Worm (Caenorhabditis elegans): ENCODE measurements around the gene npp-22.

ce11 chrV:11767028-11767427 lies 33.8 kb upstream of the npp-22 start, which contains the start of gene sel-11:
- no peak for TF ChIP-seq swsn-7 (tag; optimal IDR thresholded peaks at IDR 0.05)
- no peak for TF ChIP-seq grh-1 (GFP tag; IDR thresholded peaks at IDR 0.05)
- no peak for TF ChIP-seq lin-35 (GFP tag; optimal IDR thresholded peaks at IDR 0.05)
- no peak for TF ChIP-seq lin-39 (tag; optimal IDR thresholded peaks at IDR 0.05)
- no peak for TF ChIP-seq fkh-10 (GFP tag; optimal IDR thresholded peaks at IDR 0.05)

Measured in whole organism, L1 larva.